Fruit fly (Drosophila melanogaster) whole organism, embryonic: Measurements from ENCODE around the gene Trm7-34.
A peak's percentile ranks its signal among the peaks of the same experiment; 100 is the strongest.

Source experiments
- Blimp-1 ChIP-seq: fragments of 200-800 bp; sonication (Bioruptor generic); optimal IDR thresholded peaks from 3 replicates; lab custom pipeline; 2018; ENCODE audit warnings: missing biosample characterization, missing genetic modification characterization, mild to moderate bottlenecking, moderate library complexity, missing genetic modification reagents
- CG10366 ChIP-seq: fragments of 200-800 bp; sonication (Bioruptor generic); IDR thresholded peaks from 2 replicates; pipeline ENCODE4 v1.3.6; 2022; ENCODE audit warnings: missing biosample characterization, missing genetic modification characterization
- CG10462 ChIP-seq: fragments of 200-800 bp; sonication (Bioruptor generic); optimal IDR thresholded peaks from 2 replicates; lab custom pipeline; 2016; ENCODE audit warnings: missing biosample characterization, missing genetic modification characterization
- CG15269 ChIP-seq: fragments of 200-800 bp; sonication (Bioruptor generic); optimal IDR thresholded peaks from 2 replicates; lab custom pipeline; 2018; ENCODE audit warnings: missing biosample characterization, mild to moderate bottlenecking, missing genetic modification characterization, moderate library complexity
- CG1602 ChIP-seq: fragments of 200-800 bp; sonication (Bioruptor generic); optimal IDR thresholded peaks from 3 replicates; lab custom pipeline; 2016; ENCODE audit warnings: missing biosample characterization, missing genetic modification characterization
- CG16863 ChIP-seq: fragments of 200-800 bp; sonication (Bioruptor generic); optimal IDR thresholded peaks from 3 replicates; lab custom pipeline; 2016; ENCODE audit warnings: missing biosample characterization, missing genetic modification characterization
- CG17328 ChIP-seq: fragments of 200-800 bp; sonication (Bioruptor generic); IDR thresholded peaks from 2 replicates; pipeline ENCODE4 v1.3.6; 2022; ENCODE audit warnings: missing biosample characterization, missing genetic modification characterization
- CG17359 ChIP-seq: fragments of 200-800 bp; sonication (Bioruptor generic); optimal IDR thresholded peaks from 3 replicates; lab custom pipeline; 2018; ENCODE audit warnings: missing biosample characterization, mild to moderate bottlenecking, missing genetic modification characterization, moderate library complexity
- CG1832 ChIP-seq: fragments of 200-800 bp; sonication (Bioruptor generic); optimal IDR thresholded peaks from 2 replicates; lab custom pipeline; 2017; ENCODE audit warnings: missing biosample characterization, mild to moderate bottlenecking, missing genetic modification characterization, inconsistent platforms
- CG3281 ChIP-seq: fragments of 200-800 bp; sonication (Bioruptor generic); optimal IDR thresholded peaks from 3 replicates; lab custom pipeline; 2017; ENCODE audit warnings: missing biosample characterization, mild to moderate bottlenecking, missing genetic modification characterization
- CG3407 ChIP-seq: fragments of 200-800 bp; sonication (Bioruptor generic); optimal IDR thresholded peaks from 2 replicates; lab custom pipeline; 2018; ENCODE audit warnings: missing biosample characterization, mild to moderate bottlenecking, missing genetic modification characterization
- CG34422 ChIP-seq: fragments of 200-800 bp; sonication (Bioruptor generic); IDR thresholded peaks from 3 replicates; pipeline ENCODE4 v1.3.6; 2022; ENCODE audit warnings: missing biosample characterization, missing genetic modification characterization
- CG4617 ChIP-seq: fragments of 200-800 bp; sonication (Bioruptor generic); optimal IDR thresholded peaks from 3 replicates; lab custom pipeline; 2016; ENCODE audit warnings: missing biosample characterization, missing genetic modification characterization, borderline replicate concordance
- CG5953 ChIP-seq: fragments of 200-800 bp; sonication (Bioruptor generic); IDR thresholded peaks from 2 replicates; pipeline ENCODE4 v1.3.6; 2022; ENCODE audit warnings: missing biosample characterization, missing genetic modification characterization
- CG6654 ChIP-seq: fragments of 200-800 bp; sonication (Bioruptor generic); optimal IDR thresholded peaks from 2 replicates; lab custom pipeline; 2017; ENCODE audit warnings: missing biosample characterization, mild to moderate bottlenecking, missing genetic modification characterization
- CoRest ChIP-seq: fragments of 200-800 bp; sonication (Bioruptor generic); optimal IDR thresholded peaks from 3 replicates; lab custom pipeline; 2018; ENCODE audit warnings: missing biosample characterization, mild to moderate bottlenecking, missing genetic modification characterization, moderate library complexity
- Dbx ChIP-seq: fragments of 200-800 bp; sonication (Bioruptor generic); IDR thresholded peaks from 3 replicates; pipeline ENCODE4 v1.3.6; 2022; ENCODE audit warnings: missing biosample characterization, missing genetic modification characterization
- Deaf1 ChIP-seq: fragments of 200-800 bp; optimal IDR thresholded peaks from 3 replicates; lab custom pipeline; 2019; ENCODE audit warnings: missing biosample characterization, mild to moderate bottlenecking, missing genetic modification characterization, moderate library complexity
- Dek ChIP-seq: fragments of 200-800 bp; sonication (Bioruptor generic); optimal IDR thresholded peaks from 3 replicates; lab custom pipeline; 2019; ENCODE audit warnings: missing biosample characterization, mild to moderate bottlenecking, missing genetic modification characterization, moderate library complexity
- Dip2 ChIP-seq: fragments of 200-800 bp; sonication (Bioruptor generic); IDR thresholded peaks from 2 replicates; pipeline ENCODE4 v1.3.6; 2022; ENCODE audit warnings: missing biosample characterization, missing genetic modification characterization
- Ets65A ChIP-seq: fragments of 200-800 bp; sonication (Bioruptor generic); peaks from one replicate; lab custom pipeline; 2016; ENCODE audit warnings: missing biosample characterization, missing genetic modification characterization
- Fer3 ChIP-seq: fragments of 200-800 bp; sonication (Bioruptor generic); optimal IDR thresholded peaks from 2 replicates; lab custom pipeline; 2018; ENCODE audit warnings: missing biosample characterization, mild to moderate bottlenecking, missing genetic modification characterization, moderate library complexity
- HLH54F ChIP-seq: fragments of 200-800 bp; sonication (Bioruptor generic); optimal IDR thresholded peaks from 3 replicates; lab custom pipeline; 2016; ENCODE audit warnings: missing biosample characterization, missing genetic modification characterization
- Hr78 ChIP-seq, 2 experiments: fragments of 200-800 bp in 1 of 2; fragments of >200 bp in 1 of 2; sonication (Bioruptor generic) in 1 of 2; optimal IDR thresholded peaks; 2 replicates each; lab custom pipeline; 2017 to 2019; ENCODE audit warnings: missing biosample characterization in 2 of 2, missing genetic modification characterization in 2 of 2, mild to moderate bottlenecking in 1 of 2, moderate library complexity in 1 of 2
- Lpt ChIP-seq: fragments of >200 bp; optimal IDR thresholded peaks from 2 replicates; lab custom pipeline; 2018; ENCODE audit warnings: missing biosample characterization, missing genetic modification characterization
- Med ChIP-seq: fragments of 200-800 bp; sonication (Bioruptor generic); peaks from one replicate; lab custom pipeline; 2016; ENCODE audit warnings: missing biosample characterization, missing genetic modification characterization, mild to moderate bottlenecking, inconsistent platforms, moderate library complexity
- Nf-YC ChIP-seq: fragments of 200-800 bp; optimal IDR thresholded peaks from 3 replicates; lab custom pipeline; 2019; ENCODE audit warnings: missing biosample characterization, mild to moderate bottlenecking, missing genetic modification characterization, moderate library complexity
- Pdp1 ChIP-seq, 2 experiments: fragments of 200-800 bp; sonication (Bioruptor generic); optimal IDR thresholded peaks; 3 replicates each; lab custom pipeline; 2016; ENCODE audit warnings: missing biosample characterization in 2 of 2, missing genetic modification characterization in 2 of 2, mild to moderate bottlenecking in 1 of 2, moderate library complexity in 1 of 2
- Sox100B ChIP-seq: fragments of 200-800 bp; sonication (Bioruptor generic); optimal IDR thresholded peaks from 3 replicates; lab custom pipeline; 2018; ENCODE audit warnings: missing biosample characterization, mild to moderate bottlenecking, missing genetic modification characterization
- Trl ChIP-seq, 3 experiments: fragments of >200 bp in 2 of 3; fragments of 200-800 bp in 1 of 3; sonication (Bioruptor generic) in 1 of 3; optimal IDR thresholded peaks; 2 replicates in 1 of 3; 3 replicates in 2 of 3; lab custom pipeline; 2016 to 2017; ENCODE audit warnings: missing biosample characterization in 1 of 3, missing genetic modification characterization in 1 of 3
- Vsx1 ChIP-seq: fragments of 200-800 bp; sonication (Bioruptor generic); optimal IDR thresholded peaks from 2 replicates; lab custom pipeline; 2017; ENCODE audit warnings: missing biosample characterization, mild to moderate bottlenecking, missing genetic modification characterization, missing genetic modification reagents
- YL-1 ChIP-seq: fragments of 200-800 bp; sonication (Bioruptor generic); optimal IDR thresholded peaks from 3 replicates; lab custom pipeline; 2017; ENCODE audit warnings: missing biosample characterization, mild to moderate bottlenecking, missing genetic modification characterization
- ara ChIP-seq: fragments of 200-800 bp; sonication (Bioruptor generic); IDR thresholded peaks from 2 replicates; pipeline ENCODE4 v1.3.6; 2022; ENCODE audit warnings: missing biosample characterization, missing genetic modification characterization
- br ChIP-seq: fragments of >200 bp; optimal IDR thresholded peaks from 2 replicates; lab custom pipeline; 2017
- danr ChIP-seq: fragments of 200-800 bp; sonication (Bioruptor generic); IDR thresholded peaks from 2 replicates; pipeline ENCODE4 v1.3.6; 2022; ENCODE audit warnings: missing biosample characterization, missing genetic modification characterization
- disco-r ChIP-seq: fragments of 200-800 bp; sonication (Bioruptor generic); optimal IDR thresholded peaks from 2 replicates; lab custom pipeline; 2016; ENCODE audit warnings: missing biosample characterization, missing genetic modification characterization
- dpn ChIP-seq, 2 experiments: fragments of 200-800 bp; sonication (Bioruptor generic); optimal IDR thresholded peaks; 3 replicates each; lab custom pipeline; 2016; ENCODE audit warnings: missing biosample characterization in 2 of 2, missing genetic modification characterization in 2 of 2
- dysf ChIP-seq: fragments of 200-800 bp; sonication (Bioruptor generic); IDR thresholded peaks from 3 replicates; pipeline ENCODE4 v1.3.6; 2022; ENCODE audit warnings: missing biosample characterization, missing genetic modification characterization
- gcm2 ChIP-seq: fragments of 200-800 bp; sonication (Bioruptor generic); optimal IDR thresholded peaks from 2 replicates; lab custom pipeline; 2016; ENCODE audit warnings: missing biosample characterization, missing genetic modification characterization
- insv ChIP-seq, 2 experiments: fragments of 200-800 bp; sonication (Bioruptor generic); optimal IDR thresholded peaks; 3 replicates each; lab custom pipeline; 2016 to 2018; ENCODE audit warnings: missing biosample characterization in 2 of 2, missing genetic modification characterization in 2 of 2
- lbe ChIP-seq: fragments of 200-800 bp; sonication (Bioruptor generic); optimal IDR thresholded peaks from 2 replicates; lab custom pipeline; 2016; ENCODE audit warnings: missing biosample characterization, mild to moderate bottlenecking, missing genetic modification characterization
- nmo ChIP-seq: fragments of 200-800 bp; sonication (Bioruptor generic); optimal IDR thresholded peaks from 2 replicates; lab custom pipeline; 2018; ENCODE audit warnings: missing biosample characterization, mild to moderate bottlenecking, missing genetic modification characterization, moderate library complexity
- pnt ChIP-seq: fragments of 200-800 bp; sonication (Bioruptor generic); optimal IDR thresholded peaks from 3 replicates; lab custom pipeline; 2016; ENCODE audit warnings: missing biosample characterization, missing genetic modification characterization
- prd ChIP-seq, 3 experiments: fragments of >200 bp in 2 of 3; fragments of 200-800 bp in 1 of 3; sonication (Bioruptor generic) in 1 of 3; optimal IDR thresholded peaks in 2 of 3; IDR thresholded peaks in 1 of 3; 2 replicates in 2 of 3; 3 replicates in 1 of 3; pipeline versions ENCODE4 v1.3.6 to Lab custom; 2017 to 2022; ENCODE audit warnings: missing biosample characterization in 1 of 3, missing genetic modification characterization in 1 of 3
- ro ChIP-seq: fragments of 200-800 bp; sonication (Bioruptor generic); IDR thresholded peaks from 2 replicates; pipeline ENCODE4 v1.3.6; 2022; ENCODE audit warnings: missing biosample characterization, missing genetic modification characterization
- schlank ChIP-seq: fragments of 200-800 bp; sonication (Bioruptor generic); optimal IDR thresholded peaks from 2 replicates; lab custom pipeline; 2018; ENCODE audit warnings: missing biosample characterization, mild to moderate bottlenecking, missing genetic modification characterization
- sisA ChIP-seq: fragments of 200-800 bp; sonication (Bioruptor generic); IDR thresholded peaks from 2 replicates; pipeline ENCODE4 v1.3.6; 2022; ENCODE audit warnings: missing biosample characterization, missing genetic modification characterization
- so ChIP-seq: fragments of 200-800 bp; sonication (Bioruptor generic); IDR thresholded peaks from 3 replicates; pipeline ENCODE4 v1.3.6; 2022; ENCODE audit warnings: missing biosample characterization, missing genetic modification characterization
- sob ChIP-seq: fragments of 200-800 bp; sonication (Bioruptor generic); IDR thresholded peaks from 2 replicates; pipeline ENCODE4 v1.3.6; 2022; ENCODE audit warnings: missing biosample characterization, missing genetic modification characterization
- yki ChIP-seq: fragments of >200 bp; optimal IDR thresholded peaks from 3 replicates; lab custom pipeline; 2018

Trm7-34 gene

dm6 chr3R:21097631-21098117 lies 36.0 kb downstream of the Trm7-34 start, which contains the start of gene RhoGAP93B (continued):
- TF ChIP-seq Hr78 (GFP tag; optimal IDR thresholded peaks at IDR 0.05; lab: Kevin White, UChicago) (no peak), nmo (GFP tag; lab: Kevin White, UChicago) (peak; percentile 93), Dip2 (GFP tag; lab: Robert Waterston, UW) (peak; percentile 15; the same call in 1 of the 2 replicates), Med (GFP tag; lab: Kevin White, UChicago) (peak; percentile 99), Dek (tag; lab: Kevin White, UChicago) (peak; percentile 67), CG1602 (GFP tag; lab: Kevin White, UChicago) (peak; percentile 74), Dbx (peak; percentile 97), ara (GFP tag; lab: Robert Waterston, UW) (peak; percentile 87), CG15269 (no peak), sob (GFP tag; lab: Robert Waterston, UW) (peak; percentile 95), Lpt (GFP tag; lab: Kevin White, UChicago) (no peak), CG1832 (GFP tag; lab: Kevin White, UChicago) (no peak), Trl (optimal IDR thresholded peaks at IDR 0.05; lab: Kevin White, UChicago) (no peak), Trl (GFP tag; optimal IDR thresholded peaks at IDR 0.05; lab: Kevin White, UChicago) (peak; percentile 86), CG4617 (GFP tag; lab: Kevin White, UChicago) (peak; percentile 56), CG10462 (peak; percentile 26), dysf (GFP tag; lab: Robert Waterston, UW) (peak; percentile 88), HLH54F (GFP tag; lab: Kevin White, UChicago) (peak; percentile 95), CG6654 (GFP tag; lab: Kevin White, UChicago) (peak; percentile 32), br (no peak), CG5953 (GFP tag; lab: Robert Waterston, UW) (peak; percentile 84), CG17328 (peak; percentile 88), CG3407 (GFP tag; lab: Kevin White, UChicago) (no peak), Blimp-1 (GFP tag; lab: Kevin White, UChicago) (peak; percentile 83), gcm2 (GFP tag; lab: Kevin White, UChicago) (no peak), so (GFP tag; lab: Robert Waterston, UW) (peak; percentile 94), CG10366 (GFP tag; lab: Robert Waterston, UW) (peak; percentile 84), sisA (GFP tag; lab: Robert Waterston, UW) (peak; percentile 96), CG16863 (GFP tag; lab: Kevin White, UChicago) (peak; percentile 89), Fer3 (tag; lab: Kevin White, UChicago) (peak; percentile 82), CG34422 (GFP tag; lab: Robert Waterston, UW) (peak; percentile 94), yki (lab: Kevin White, UChicago) (no peak), lbe (GFP tag; lab: Kevin White, UChicago) (peak; percentile 74), schlank (tag; lab: Kevin White, UChicago) (no peak), pnt (peak; percentile 74), Ets65A (GFP tag; lab: Kevin White, UChicago) (peak; percentile 99), Vsx1 (GFP tag; lab: Kevin White, UChicago) (no peak), Nf-YC (tag; lab: Kevin White, UChicago) (peak; percentile 77), insv (GFP tag; optimal IDR thresholded peaks at IDR 0.05; lab: Kevin White, UChicago) (peak in 1 of 2 experiments; percentile 59), CG17359 (tag; lab: Kevin White, UChicago) (peak; percentile 86), CG3281 (GFP tag; lab: Kevin White, UChicago) (peak; percentile 74), Pdp1 (GFP tag; optimal IDR thresholded peaks at IDR 0.05; lab: Kevin White, UChicago) (peak; percentile 69 to 84), CoRest (tag; lab: Kevin White, UChicago) (peak; percentile 83), ro (GFP tag; lab: Robert Waterston, UW) (peak; percentile 47; the same call in 1 of the 2 replicates), Sox100B (GFP tag; lab: Kevin White, UChicago) (no peak), prd (optimal IDR thresholded peaks at IDR 0.05; lab: Kevin White, UChicago) (no peak), prd (GFP tag; IDR thresholded peaks at IDR 0.05; lab: Robert Waterston, UW) (peak; percentile 96), YL-1 (GFP tag; lab: Kevin White, UChicago) (peak; percentile 91), dpn (GFP tag; optimal IDR thresholded peaks at IDR 0.05; lab: Kevin White, UChicago) (peak; percentile 86), disco-r (GFP tag; lab: Kevin White, UChicago) (no peak), Deaf1 (tag; lab: Kevin White, UChicago) (no peak), danr (GFP tag; lab: Robert Waterston, UW) (peak; percentile 69; the same call in 1 of the 2 replicates)
